Worm (Caenorhabditis elegans): ENCODE measurements around the gene lron-14.

DNA sequence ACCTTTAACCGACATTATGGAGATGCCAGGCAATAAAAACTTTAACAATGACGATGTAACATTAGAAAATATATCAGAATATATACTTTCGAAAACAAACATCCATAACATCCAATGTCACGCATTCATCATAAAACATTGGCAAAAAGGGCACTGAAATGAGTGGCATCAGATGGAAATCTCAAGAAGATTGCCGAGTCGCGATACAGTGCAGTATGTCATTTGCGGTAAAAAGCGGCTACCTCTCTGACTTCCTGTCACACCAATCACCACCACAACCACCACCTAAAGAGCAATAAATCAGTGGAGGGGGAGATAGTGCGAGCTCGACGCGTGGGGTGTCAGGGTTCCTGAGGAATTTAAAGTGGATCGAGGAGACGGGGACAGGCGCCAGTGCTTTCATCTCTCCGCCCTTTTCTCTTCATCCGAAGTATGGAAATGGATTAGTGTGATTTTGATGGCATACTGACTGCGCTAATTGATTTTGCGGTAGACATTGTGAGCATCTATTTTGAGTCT lies 46.7 kb upstream of the lron-14 start:
- TF ChIP-seq ref-1 (GFP tag; conservative IDR thresholded peaks at IDR 0.05), result no peak
- TF ChIP-seq T22C8.4 (GFP tag; IDR thresholded peaks at IDR 0.05), result no peak
- no peak for TF ChIP-seq ztf-29 (GFP tag; IDR thresholded peaks at IDR 0.05)
- TF ChIP-seq med-1 (GFP tag; optimal IDR thresholded peaks at IDR 0.05; ENCODE audit: insufficient read depth), result no peak

Measured in whole organism, midembryonic.